Fruit fly (Drosophila melanogaster): ENCODE data around the gene CG12502.

The CG12502 gene

DNA sequence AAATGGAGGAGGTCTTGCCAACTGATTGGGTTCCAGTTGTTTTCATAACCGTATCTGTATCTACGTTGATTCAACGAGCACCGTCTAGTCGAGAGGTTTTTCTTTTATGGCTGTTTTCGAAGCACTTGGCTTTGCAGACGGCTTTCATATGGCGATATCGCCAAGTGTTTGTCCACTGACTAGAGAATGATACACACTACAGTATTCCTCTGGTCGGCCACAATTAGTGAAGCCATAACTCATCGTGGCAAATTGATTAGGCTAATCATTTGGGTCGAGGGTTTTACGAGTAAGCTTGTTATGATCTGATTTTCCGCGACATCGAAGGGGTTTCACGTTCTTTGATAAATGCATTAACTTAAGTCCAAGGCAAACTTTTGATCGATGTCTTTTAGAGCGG lies 11.5 kb downstream of the CG12502 start (continued):
- TF ChIP-seq Asciz (GFP tag; optimal IDR thresholded peaks at IDR 0.05), result peak; percentile 8
- TF ChIP-seq GATAe (GFP tag; conservative IDR thresholded peaks at IDR 0.05), result peak; percentile 46; the same call in 1 of the 2 replicates
- TF ChIP-seq CG34376 (GFP tag; optimal IDR thresholded peaks at IDR 0.05), result peak; percentile 85
- no peak for TF ChIP-seq Adf1 (GFP tag; IDR thresholded peaks at IDR 0.05)
- TF ChIP-seq mirr (GFP tag; optimal IDR thresholded peaks at IDR 0.05), result peak; percentile 83
- peak; percentile 55; the same call in 2 of the 3 replicates for TF ChIP-seq vnd (GFP tag; IDR thresholded peaks at IDR 0.05; ENCODE audit: partially characterized antibody)
- peak; percentile 16 for TF ChIP-seq CG10543 (GFP tag; optimal IDR thresholded peaks at IDR 0.05)
- TF ChIP-seq CG1529 (GFP tag; optimal IDR thresholded peaks at IDR 0.05), result no peak
- TF ChIP-seq Mrtf (GFP tag; IDR thresholded peaks at IDR 0.05), result no peak
- TF ChIP-seq dimm (GFP tag; IDR thresholded peaks at IDR 0.05), result no peak
- TF ChIP-seq CG16779 (GFP tag; IDR thresholded peaks at IDR 0.05), result 0 out of 2 replicates have a peak, but pooled peaks have one; percentile 15
- no peak for TF ChIP-seq CG42726 (GFP tag; IDR thresholded peaks at IDR 0.05; ENCODE audit: partially characterized antibody)
- TF ChIP-seq CG10431 (GFP tag; optimal IDR thresholded peaks at IDR 0.05), result no peak
- TF ChIP-seq CG18599 (GFP tag; optimal IDR thresholded peaks at IDR 0.05), result peak; percentile 25
- no peak for TF ChIP-seq Meics (GFP tag; optimal IDR thresholded peaks at IDR 0.05)
- TF ChIP-seq lab (GFP tag; optimal IDR thresholded peaks at IDR 0.05), result peak; percentile 62
- no peak for TF ChIP-seq CG15479 (GFP tag; optimal IDR thresholded peaks at IDR 0.05)
- no peak for TF ChIP-seq CG8944 (GFP tag; optimal IDR thresholded peaks at IDR 0.05)

DNA sequence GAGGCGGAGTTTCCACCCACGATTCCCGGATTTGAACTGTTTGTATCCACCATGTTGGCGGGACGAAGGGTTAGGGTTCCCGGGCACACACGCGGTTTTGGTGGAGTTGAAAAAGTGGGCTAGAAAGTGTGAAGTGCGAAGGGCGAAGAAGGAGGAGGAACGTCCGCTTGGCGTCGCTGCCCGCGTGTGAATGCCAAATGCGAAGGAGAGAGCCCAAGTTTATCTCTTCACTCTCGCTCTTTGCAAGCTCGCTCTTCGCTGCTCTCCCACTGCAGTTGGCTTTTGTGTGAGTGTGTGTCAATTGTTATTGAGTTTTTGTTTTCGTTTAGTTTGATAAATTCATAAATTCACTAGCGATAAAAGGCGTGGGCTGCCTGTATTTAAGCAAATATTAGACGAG lies 15.7 kb downstream of the CG12502 start:
- TF ChIP-seq nom (GFP tag; optimal IDR thresholded peaks at IDR 0.05), result peak; percentile 29
- TF ChIP-seq zen2 (GFP tag; IDR thresholded peaks at IDR 0.05; ENCODE audit: partially characterized antibody), result 0 out of 3 replicates have a peak, but pooled peaks have one; percentile 16
- TF ChIP-seq CG17359 (tag; optimal IDR thresholded peaks at IDR 0.05), result no peak
- TF ChIP-seq chinmo (GFP tag; IDR thresholded peaks at IDR 0.05; ENCODE audit: partially characterized antibody), result peak; percentile 73; the same call in 3 of the 4 replicates
- TF ChIP-seq CG18262 (tag; optimal IDR thresholded peaks at IDR 0.05), result no peak
- TF ChIP-seq CG10654 (GFP tag; optimal IDR thresholded peaks at IDR 0.05), result no peak
- TF ChIP-seq chm (GFP tag; IDR thresholded peaks at IDR 0.05), result 0 out of 2 replicates have a peak, but pooled peaks have one; percentile 18
- no peak for TF ChIP-seq CG8290 (GFP tag; optimal IDR thresholded peaks at IDR 0.05)
- TF ChIP-seq CG8290 (tag; optimal IDR thresholded peaks at IDR 0.05), result peak in 1 of 2 experiments; percentile 37
- TF ChIP-seq CG3163 (GFP tag; optimal IDR thresholded peaks at IDR 0.05), result peak; percentile 50
- no peak for TF ChIP-seq CG10147 (GFP tag; optimal IDR thresholded peaks at IDR 0.05)
- TF ChIP-seq crol (GFP tag; IDR thresholded peaks at IDR 0.05), result peak; percentile 58
- TF ChIP-seq cg (GFP tag; optimal IDR thresholded peaks at IDR 0.05), result peak; percentile 33
- TF ChIP-seq Trl (optimal IDR thresholded peaks at IDR 0.05), result peak; percentile 79 to 83
- no peak for TF ChIP-seq Trl (GFP tag; optimal IDR thresholded peaks at IDR 0.05)
- TF ChIP-seq CTCF (GFP tag; optimal IDR thresholded peaks at IDR 0.05), result peak; percentile 15
- TF ChIP-seq HLHmδ (GFP tag; optimal IDR thresholded peaks at IDR 0.05), result no peak

DNA sequence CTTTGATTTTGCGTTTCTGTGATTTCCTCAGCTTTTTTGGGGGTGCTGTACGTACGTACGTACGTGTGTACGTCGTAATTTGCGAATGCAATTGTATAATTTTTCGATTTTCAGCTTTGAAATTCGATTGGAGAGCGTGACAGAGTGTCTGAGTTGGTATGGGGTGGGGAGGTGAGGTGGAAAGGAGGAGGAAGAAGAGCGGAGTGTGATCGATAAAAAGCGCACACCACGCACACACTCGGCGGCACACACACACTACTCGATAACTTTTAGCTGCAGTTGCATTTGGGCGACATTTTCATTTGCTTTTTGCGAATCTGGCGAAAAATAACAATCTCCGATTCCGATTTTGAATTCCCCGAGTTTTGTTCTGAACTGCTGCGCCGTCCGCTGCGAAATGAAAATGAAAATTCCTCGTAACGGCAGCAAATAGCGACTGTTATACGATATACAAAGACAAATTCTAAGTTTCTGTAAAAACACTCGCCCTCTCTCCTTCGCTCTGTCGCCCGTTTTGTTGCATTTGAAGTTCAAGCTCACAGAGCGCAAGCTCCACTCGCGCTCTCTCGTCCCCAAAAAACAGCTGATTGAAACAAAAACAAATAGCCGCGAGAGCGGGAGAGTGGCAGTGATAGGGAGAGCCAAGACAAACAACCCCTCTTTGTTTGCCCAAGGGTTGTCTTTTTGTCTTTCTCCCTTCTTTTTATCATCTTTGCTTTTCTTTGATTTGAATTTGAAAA lies 16.5 kb downstream of the CG12502 start, which contains the start of gene CG13907:
TSS of gene CG13907 (minus strand) at position 518 of the 740 bp plus-strand sequence.
- no peak for TF ChIP-seq Rfx (GFP tag; IDR thresholded peaks at IDR 0.05)
- no peak for TF ChIP-seq CG8281 (tag; optimal IDR thresholded peaks at IDR 0.05)
- no peak for TF ChIP-seq CG15269 (tag; optimal IDR thresholded peaks at IDR 0.05)
- TF ChIP-seq CG11723 (GFP tag; optimal IDR thresholded peaks at IDR 0.05), result no peak
- TF ChIP-seq CG14050 (GFP tag; IDR thresholded peaks at IDR 0.05), result no peak
- no peak for TF ChIP-seq CG17186 (GFP tag; optimal IDR thresholded peaks at IDR 0.05)
- 0 out of 2 replicates have a peak, but pooled peaks have one; percentile 12 for TF ChIP-seq vvl (GFP tag; IDR thresholded peaks at IDR 0.05)
- no peak for TF ChIP-seq CG30403 (GFP tag; optimal IDR thresholded peaks at IDR 0.05)
- no peak for TF ChIP-seq CG16863 (GFP tag; optimal IDR thresholded peaks at IDR 0.05)
- no peak for TF ChIP-seq dmrt11E (tag; optimal IDR thresholded peaks at IDR 0.05)
- no peak for TF ChIP-seq ftz-f1 (GFP tag; optimal IDR thresholded peaks at IDR 0.05)
- no peak for TF ChIP-seq Hmx (GFP tag; optimal IDR thresholded peaks at IDR 0.05)
- no peak for TF ChIP-seq CG42726 (GFP tag; IDR thresholded peaks at IDR 0.05; ENCODE audit: partially characterized antibody)
- TF ChIP-seq CG15514 (GFP tag; optimal IDR thresholded peaks at IDR 0.05), result no peak
- no peak for TF ChIP-seq Ets65A (GFP tag)
- no peak for TF ChIP-seq CG34422 (GFP tag; IDR thresholded peaks at IDR 0.05)
